Fruit fly (Drosophila melanogaster): ENCODE measurements around the gene CG42726.

DNA sequence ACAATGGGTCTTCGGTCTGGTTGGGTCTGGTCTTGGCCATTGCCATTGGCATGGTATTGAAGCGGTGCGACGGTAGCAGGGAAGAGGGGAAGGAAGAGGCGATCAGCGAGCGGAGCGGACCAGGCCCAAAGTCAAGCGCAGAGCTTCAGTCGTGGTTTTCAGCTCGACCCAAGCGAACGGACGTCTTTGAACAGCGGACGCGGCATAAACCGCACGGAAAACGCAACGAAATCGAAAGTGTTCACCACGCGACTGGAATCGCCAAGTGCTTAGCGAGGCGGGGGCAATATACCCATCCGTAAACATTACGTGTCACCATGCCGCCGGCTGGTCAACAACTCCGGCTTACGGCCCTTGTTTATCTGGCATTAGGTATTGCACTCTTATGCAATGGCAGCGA lies 31.5 kb upstream of the CG42726 start, which contains the start of gene CG14866:
- TF ChIP-seq Myc (optimal IDR thresholded peaks at IDR 0.05) (no peak), psq (optimal IDR thresholded peaks at IDR 0.05) (no peak), h (optimal IDR thresholded peaks at IDR 0.05) (no peak), ttk (optimal IDR thresholded peaks at IDR 0.05) (no peak)

Data from Kc167 (cell line).